Worm (Caenorhabditis elegans): Measurements from ENCODE around the gene gyf-1.

The gyf-1 gene

DNA sequence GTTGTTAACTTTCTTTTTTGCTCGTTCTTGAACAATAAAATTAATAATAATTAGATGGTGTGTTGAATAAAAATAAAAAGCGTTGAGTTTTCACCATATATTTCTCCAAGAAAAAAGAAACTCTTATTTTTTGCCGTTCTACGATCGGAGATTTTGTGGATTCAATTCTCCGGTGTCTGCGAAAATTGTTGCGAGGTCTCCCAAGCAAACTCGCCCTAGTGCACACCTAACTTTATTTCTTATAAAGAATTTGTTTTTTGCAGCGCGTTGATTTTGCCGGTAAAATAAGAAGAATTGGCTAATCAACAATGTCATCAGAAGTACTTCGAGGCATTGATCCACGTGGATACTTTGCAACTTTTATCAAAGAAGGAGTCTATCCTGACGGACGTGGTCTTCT, 57.4 kb downstream of the gyf-1 start, which contains the start of gene exos-8 (continued):
- TF ChIP-seq lim-6 (tag; optimal IDR thresholded peaks at IDR 0.05): peak; percentile 74
- TF ChIP-seq syd-9 (tag; optimal IDR thresholded peaks at IDR 0.05): peak; percentile 49
- peak; percentile 59 for TF ChIP-seq fkh-6 (tag; optimal IDR thresholded peaks at IDR 0.05)
- TF ChIP-seq ets-4 (tag; optimal IDR thresholded peaks at IDR 0.05): peak; percentile 76
- no peak for TF ChIP-seq unc-3 (GFP tag; conservative IDR thresholded peaks at IDR 0.05)
- TF ChIP-seq unc-3 (tag; optimal IDR thresholded peaks at IDR 0.05): peak; percentile 64
- peak; percentile 83 for TF ChIP-seq tbx-7 (tag; optimal IDR thresholded peaks at IDR 0.05)
- peak; percentile 72 for TF ChIP-seq ceh-34 (tag; optimal IDR thresholded peaks at IDR 0.05)
- no peak for TF ChIP-seq nhr-232 (tag; optimal IDR thresholded peaks at IDR 0.05)
- TF ChIP-seq K09A11.1 (tag; optimal IDR thresholded peaks at IDR 0.05; ENCODE audit: insufficient read depth): no peak

Measured in whole organism, late embryonic.